Worm (Caenorhabditis elegans) whole organism, L4/young adult: ENCODE measurements around the gene gmeb-2.

Experiments used
- W03F9.2 ChIP-seq: fragments of 150-350 bp; optimal IDR thresholded peaks from 2 replicates; lab custom pipeline; 2014; ENCODE audit warnings: missing biosample characterization, missing genetic modification characterization
- him-1 ChIP-seq: sonication (generic microtip); optimal IDR thresholded peaks from 2 replicates; lab custom pipeline; 2016; ENCODE audit warnings: missing genotype, missing genetic modification reagents, missing genetic modification characterization, missing compliant biosample characterization

DNA sequence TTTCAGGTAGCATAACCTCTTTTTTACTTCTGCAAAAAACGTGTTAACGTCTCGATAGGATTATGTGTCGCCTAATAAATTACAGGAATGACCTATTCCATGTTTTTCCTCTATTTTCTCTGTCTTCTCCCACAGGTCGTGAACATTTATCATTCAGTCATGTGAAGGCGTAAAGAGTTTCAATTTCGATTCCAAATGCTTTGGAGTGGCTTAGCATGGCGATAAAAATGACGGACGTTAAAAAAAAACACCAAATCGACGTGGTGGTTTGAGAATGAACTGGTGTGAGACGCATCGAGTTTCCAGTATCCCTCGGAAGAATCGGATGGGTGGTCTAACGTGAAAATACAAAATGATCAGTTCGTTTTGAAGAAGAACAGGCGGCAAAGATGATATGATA lies 9.3 kb upstream of the gmeb-2 start:
- no peak for TF ChIP-seq him-1 (tag; lab: Kevin White, UChicago)
- TF ChIP-seq W03F9.2 (tag; lab: Kevin White, UChicago): no peak
